Worm (Caenorhabditis elegans) whole organism, L1 larva: ENCODE results near the gene fbxa-104.

Experiments
- nhr-20 ChIP-seq: sonication (generic microtip); optimal IDR thresholded peaks from 2 replicates; lab custom pipeline; 2016; ENCODE audit warnings: mild to moderate bottlenecking, missing genetic modification characterization, missing compliant biosample characterization
- nhr-77 ChIP-seq: fragments of 150-350 bp; optimal IDR thresholded peaks from 2 replicates; lab custom pipeline; 2014; ENCODE audit warnings: missing biosample characterization, missing genetic modification characterization

- TF ChIP-seq nhr-20 = no peak
- no peak for TF ChIP-seq nhr-77 (tag; lab: Kevin White, UChicago)
Observed at ce11 chrV:15423601-15424000, at the start of gene fbxa-104.
